Worm (Caenorhabditis elegans): ENCODE data around the gene srh-31.

Gene srh-31

DNA sequence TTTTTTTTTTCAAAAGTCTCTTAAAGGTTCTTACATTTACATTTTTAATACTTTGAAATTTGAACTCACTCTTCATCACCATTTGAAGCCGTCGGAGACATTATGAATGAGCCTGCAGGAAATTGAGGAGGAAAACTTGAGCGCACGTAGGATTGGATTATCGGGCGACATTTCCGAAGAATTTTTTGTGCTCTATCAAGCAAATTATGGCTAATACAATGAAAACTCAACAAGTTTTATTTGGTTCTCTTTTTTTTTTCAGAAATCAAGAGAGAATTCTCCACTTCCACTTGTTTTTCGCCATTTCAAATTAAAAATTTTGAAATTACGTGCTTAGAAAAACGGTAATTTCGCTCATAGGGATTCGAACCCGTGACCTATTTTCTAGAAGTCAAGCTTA is 39.4 kb upstream of the srh-31 start, which contains the start of gene F59A1.12:
F59A1.12 (minus strand) TSS at position 101 of the 400 bp plus-strand sequence.
- no peak for TF ChIP-seq C34B4.2 (tag; optimal IDR thresholded peaks at IDR 0.05)
- no peak for TF ChIP-seq nhr-85 (tag)
- no peak for TF ChIP-seq zag-1 (tag; optimal IDR thresholded peaks at IDR 0.05)
- no peak for TF ChIP-seq unc-130 (tag; optimal IDR thresholded peaks at IDR 0.05)
- no peak for TF ChIP-seq grh-1 (GFP tag; IDR thresholded peaks at IDR 0.05)
- no peak for TF ChIP-seq pag-3 (tag; optimal IDR thresholded peaks at IDR 0.05; ENCODE audit: borderline replicate concordance, insufficient read depth)

DNA sequence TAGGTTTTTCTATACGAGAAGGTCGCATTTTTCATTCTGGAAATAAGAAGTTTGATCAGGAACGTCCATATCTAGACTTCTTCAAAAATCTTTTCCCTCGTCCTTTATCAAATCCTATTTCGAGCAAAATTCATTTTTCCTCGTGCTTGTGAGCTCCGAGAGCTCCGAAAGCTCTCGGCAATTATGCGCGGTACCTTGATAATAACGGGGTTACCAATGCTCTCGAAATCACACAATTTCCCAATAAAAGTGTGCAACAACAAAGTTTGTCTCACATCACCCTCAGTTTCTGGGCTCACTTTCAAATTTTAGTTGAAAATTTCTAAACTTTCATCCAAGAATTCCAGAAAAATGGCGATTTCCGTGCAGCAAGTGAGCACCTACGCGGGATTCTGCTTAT is 38.6 kb upstream of the srh-31 start, which contains the start of gene str-89:
str-89 (plus strand) TSS at position 301 of the 400 bp plus-strand sequence.
- TF ChIP-seq lin-15B (tag; optimal IDR thresholded peaks at IDR 0.05) (no peak), fkh-8 (tag; optimal IDR thresholded peaks at IDR 0.05) (no peak), alr-1 (tag; optimal IDR thresholded peaks at IDR 0.05; ENCODE audit: borderline replicate concordance) (no peak), fos-1 (tag; optimal IDR thresholded peaks at IDR 0.05) (no peak), pqm-1 (tag; optimal IDR thresholded peaks at IDR 0.05) (no peak), nhr-20 (tag; optimal IDR thresholded peaks at IDR 0.05) (no peak), sptf-1 (tag; optimal IDR thresholded peaks at IDR 0.05) (no peak), pag-3 (tag; optimal IDR thresholded peaks at IDR 0.05; ENCODE audit: borderline replicate concordance, insufficient read depth) (no peak), lsy-2 (tag; optimal IDR thresholded peaks at IDR 0.05) (no peak), hlh-17 (GFP tag; optimal IDR thresholded peaks at IDR 0.05; ENCODE audit: borderline replicate concordance) (no peak), C04F5.9 (tag; optimal IDR thresholded peaks at IDR 0.05) (no peak), tbx-2 (tag; optimal IDR thresholded peaks at IDR 0.05) (no peak), lir-3 (tag; optimal IDR thresholded peaks at IDR 0.05; ENCODE audit: poor library complexity) (no peak)

- TF ChIP-seq nhr-85 (tag) (no peak), grh-1 (GFP tag; IDR thresholded peaks at IDR 0.05) (no peak)
These were observed 33.8 kb upstream of the srh-31 start, which contains the start of gene str-93 for ce11 chrV:17673343-17673742. str-93 (minus strand) TSS chrV:17673443.

DNA sequence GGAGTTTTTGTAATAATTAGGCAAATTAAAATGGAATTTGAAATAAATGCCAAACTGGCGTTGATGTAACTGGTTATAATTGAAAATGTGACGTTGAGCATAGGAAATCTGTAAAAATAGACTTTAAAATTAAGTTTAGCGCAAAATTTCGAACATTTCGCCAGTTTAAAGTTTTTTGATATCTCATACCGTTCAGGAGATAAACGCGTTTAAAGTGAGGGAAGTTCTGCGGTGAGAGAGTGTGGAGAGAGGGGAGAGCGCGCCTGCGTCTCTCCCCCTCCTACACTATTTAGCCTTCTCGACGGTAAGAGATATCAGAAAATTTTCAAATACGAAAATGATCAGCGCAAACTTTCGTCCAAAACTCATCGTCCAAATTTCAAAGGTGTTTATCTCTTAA is 30.6 kb upstream of the srh-31 start, which contains the start of gene str-92:
str-92 (minus strand) TSS at position 101 of the 400 bp plus-strand sequence.
- no peak for TF ChIP-seq unc-30 (tag; optimal IDR thresholded peaks at IDR 0.05)
- no peak for TF ChIP-seq ceh-8 (GFP tag; optimal IDR thresholded peaks at IDR 0.05)
- TF ChIP-seq nhr-85 (tag): no peak
- no peak for TF ChIP-seq jun-1 (tag; optimal IDR thresholded peaks at IDR 0.05)
- no peak for TF ChIP-seq ceh-82 (tag; optimal IDR thresholded peaks at IDR 0.05)
- no peak for TF ChIP-seq lin-15B (tag; optimal IDR thresholded peaks at IDR 0.05)
- TF ChIP-seq fkh-8 (tag; optimal IDR thresholded peaks at IDR 0.05): no peak
- no peak for TF ChIP-seq isw-1 (GFP tag; IDR thresholded peaks at IDR 0.05)
- no peak for TF ChIP-seq unc-62 (GFP tag; optimal IDR thresholded peaks at IDR 0.05)
- TF ChIP-seq pag-3 (tag; optimal IDR thresholded peaks at IDR 0.05; ENCODE audit: borderline replicate concordance, insufficient read depth): no peak
- TF ChIP-seq tbx-2 (tag; optimal IDR thresholded peaks at IDR 0.05): no peak
- TF ChIP-seq hlh-17 (GFP tag; optimal IDR thresholded peaks at IDR 0.05; ENCODE audit: borderline replicate concordance): no peak
- TF ChIP-seq ztf-4 (tag; optimal IDR thresholded peaks at IDR 0.05): no peak
- no peak for TF ChIP-seq unc-98 (GFP tag; IDR thresholded peaks at IDR 0.05)
- no peak for TF ChIP-seq nhr-28 (tag; optimal IDR thresholded peaks at IDR 0.05)
- TF ChIP-seq pax-3 (tag; optimal IDR thresholded peaks at IDR 0.05): no peak

DNA sequence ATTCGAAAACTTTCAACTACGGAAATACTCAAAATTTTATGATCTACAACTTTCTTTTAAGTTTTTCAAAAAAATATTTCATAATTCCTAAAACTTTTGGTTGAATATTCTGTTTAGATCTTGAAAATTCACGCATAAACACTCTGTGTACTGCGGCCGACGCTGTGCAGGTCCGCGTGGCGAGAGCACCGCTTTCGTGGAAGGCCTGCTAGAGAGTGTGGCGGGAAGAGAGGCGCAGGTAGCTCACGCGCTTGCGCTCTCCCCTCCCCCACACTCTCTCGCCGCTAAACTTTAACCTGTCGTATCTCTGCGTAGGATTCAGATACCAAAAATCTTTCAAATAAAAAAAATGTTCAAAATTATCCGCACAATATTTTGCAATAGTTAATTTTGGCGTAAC is 23.8 kb upstream of the srh-31 start:
- TF ChIP-seq F16B12.6 (tag; optimal IDR thresholded peaks at IDR 0.05): no peak
- TF ChIP-seq efl-1 (optimal IDR thresholded peaks at IDR 0.05): no peak
- peak in 1 of 2 experiments; percentile 4 for TF ChIP-seq efl-1 (GFP tag; optimal IDR thresholded peaks at IDR 0.05 in 1 of 2)

DNA sequence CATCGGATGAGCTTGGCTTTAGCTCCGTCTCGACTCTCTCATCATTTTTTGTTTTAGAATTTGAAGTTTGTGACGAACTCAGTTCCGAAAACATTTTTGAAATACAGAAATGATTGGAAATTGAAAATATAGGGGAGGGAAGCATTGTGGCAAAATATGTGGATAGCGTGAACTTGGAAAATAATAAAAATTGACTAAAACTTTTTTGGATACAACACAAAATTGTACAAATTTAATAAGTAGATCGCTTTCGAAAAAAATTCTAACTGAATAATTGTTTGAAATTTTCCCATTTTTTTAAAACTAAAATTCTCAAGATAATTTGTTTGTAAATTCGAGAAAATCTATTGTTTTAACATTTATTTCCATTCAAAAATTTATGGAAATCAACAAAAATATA is 23.4 kb upstream of the srh-31 start, which contains the start of gene F59A1.15:
F59A1.15 (minus strand) TSS at position 101 of the 400 bp plus-strand sequence.
- TF ChIP-seq skn-1 (tag; optimal IDR thresholded peaks at IDR 0.05): no peak
- no peak for TF ChIP-seq unc-98 (GFP tag; IDR thresholded peaks at IDR 0.05)
- no peak for TF ChIP-seq mef-2 (tag; optimal IDR thresholded peaks at IDR 0.05)
- no peak for TF ChIP-seq ceh-90 (tag; optimal IDR thresholded peaks at IDR 0.05)
- no peak for TF ChIP-seq hpl-2 (GFP tag; optimal IDR thresholded peaks at IDR 0.05)
- TF ChIP-seq rnt-1 (tag; optimal IDR thresholded peaks at IDR 0.05): no peak
- TF ChIP-seq swsn-7 (tag; optimal IDR thresholded peaks at IDR 0.05): no peak

All from whole organism, L1 larva.